Worm (Caenorhabditis elegans) whole organism, midembryonic: ENCODE data around the gene F22E5.8.

Experiments
- T22C8.4 ChIP-seq: fragments of 200-800 bp; sonication (Bioruptor generic); IDR thresholded peaks from 2 replicates; pipeline ENCODE4 v1.3.6; 2022; ENCODE audit warnings: missing genetic modification characterization, missing compliant biosample characterization
- flt-1 ChIP-seq: fragments of 200-800 bp; sonication (Bioruptor generic); IDR thresholded peaks from 2 replicates; pipeline ENCODE4 v1.3.6; 2022; ENCODE audit warnings: missing genetic modification characterization, missing compliant biosample characterization
- klf-2 ChIP-seq: fragments of 200-800 bp; sonication (Bioruptor generic); conservative IDR thresholded peaks from 2 replicates; pipeline ENCODE4 v1.3.6; 2022; ENCODE audit warnings: missing genetic modification reagents, missing genetic modification characterization, missing compliant biosample characterization
- med-1 ChIP-seq: sonication (generic microtip); optimal IDR thresholded peaks from 2 replicates; lab custom pipeline; 2017; ENCODE audit warnings: missing genetic modification characterization, mild to moderate bottlenecking, missing compliant biosample characterization, antibody characterized with exemption, missing genetic modification reagents; ENCODE audit not compliant: insufficient read depth
- ztf-23 ChIP-seq: fragments of 200-800 bp; sonication (Bioruptor generic); IDR thresholded peaks from 2 replicates; pipeline ENCODE4 v1.3.6; 2022; ENCODE audit warnings: missing genetic modification reagents, missing genetic modification characterization, missing compliant biosample characterization
- ztf-29 ChIP-seq: fragments of 200-800 bp; sonication (Bioruptor generic); IDR thresholded peaks from 2 replicates; pipeline ENCODE4 v1.3.6; 2022; ENCODE audit warnings: missing genetic modification reagents, missing genetic modification characterization, missing compliant biosample characterization

DNA sequence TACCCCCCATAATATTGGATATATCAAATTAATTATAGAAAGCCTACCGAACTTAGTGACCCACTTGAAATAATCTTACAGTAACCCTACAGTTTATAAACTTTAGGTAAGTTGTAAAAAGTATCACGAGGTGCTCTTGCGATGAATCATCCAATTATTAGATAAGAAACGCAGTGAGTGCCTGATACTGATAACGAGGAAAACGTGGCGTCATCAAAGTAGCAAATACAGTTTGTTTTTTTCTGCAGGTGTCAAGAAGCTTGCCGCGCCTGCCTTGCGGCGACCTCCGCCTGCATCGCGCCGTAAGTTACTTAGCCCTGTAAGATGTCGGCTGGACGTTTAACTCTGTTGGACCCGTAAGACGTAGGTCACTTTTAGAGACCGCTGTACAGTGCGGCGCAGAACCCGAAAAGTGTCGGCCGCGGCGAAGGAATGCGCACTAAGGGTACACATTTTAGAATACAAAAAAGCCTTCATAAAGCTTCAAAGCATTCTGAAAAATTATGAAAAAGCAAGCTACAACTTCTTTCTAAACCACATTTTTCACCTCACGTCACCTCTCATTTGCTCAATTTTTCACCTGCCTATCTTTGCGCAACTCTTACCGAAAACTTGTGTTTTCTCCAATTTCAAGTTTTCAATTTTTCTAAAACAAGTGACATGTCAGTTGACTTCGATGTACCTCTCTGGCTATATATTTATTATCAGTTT, 29.5 kb upstream of the F22E5.8 start, which contains the start of gene sri-38:
- TF ChIP-seq ztf-29 (GFP tag; lab: Robert Waterston, UW): no peak
- no peak for TF ChIP-seq T22C8.4 (GFP tag; lab: Robert Waterston, UW)
- TF ChIP-seq ztf-23 (GFP tag; lab: Robert Waterston, UW): no peak
- no peak for TF ChIP-seq med-1 (GFP tag; lab: Kevin White, UChicago)
- no peak for TF ChIP-seq flt-1
- TF ChIP-seq klf-2 (GFP tag; lab: Robert Waterston, UW): no peak
